Worm (Caenorhabditis elegans) whole organism, L2 larva: Measurements from ENCODE around the gene drd-5.

Experiments used
- C34F6.9 ChIP-seq: fragments of 150-350 bp; optimal IDR thresholded peaks from 2 replicates; lab custom pipeline; 2014; ENCODE audit warnings: missing biosample characterization, missing genetic modification characterization
- Y55F3AM.14 ChIP-seq: fragments of 200-800 bp; sonication (Bioruptor generic); optimal IDR thresholded peaks from 2 replicates; lab custom pipeline; 2018; ENCODE audit warnings: mild to moderate bottlenecking, missing genetic modification characterization, missing compliant biosample characterization
- ama-1 ChIP-seq: fragments of 150-350 bp; optimal IDR thresholded peaks from 2 replicates; lab custom pipeline; 2018; ENCODE audit warnings: inconsistent platforms
- blmp-1 ChIP-seq: sonication (generic microtip); optimal IDR thresholded peaks from 2 replicates; lab custom pipeline; 2017; ENCODE audit warnings: missing genetic modification characterization, mild to moderate bottlenecking, missing compliant biosample characterization, antibody characterized with exemption, moderate library complexity; ENCODE audit not compliant: insufficient read depth
- nhr-11 ChIP-seq: fragments of 150-350 bp; optimal IDR thresholded peaks from 2 replicates; lab custom pipeline; 2014; ENCODE audit warnings: missing biosample characterization, missing genetic modification characterization
- nhr-21 ChIP-seq: fragments of 150-350 bp; optimal IDR thresholded peaks from 2 replicates; lab custom pipeline; 2014; ENCODE audit warnings: missing biosample characterization, missing genetic modification characterization
- nhr-23 ChIP-seq: fragments of 150-350 bp; optimal IDR thresholded peaks from 2 replicates; lab custom pipeline; 2014; ENCODE audit warnings: missing biosample characterization, missing genetic modification reagents, missing genetic modification characterization
- nhr-25 ChIP-seq: fragments of 150-350 bp; sonication (generic microtip); optimal IDR thresholded peaks from 3 replicates; lab custom pipeline; 2014; ENCODE audit warnings: missing biosample characterization, missing genetic modification characterization
- nhr-6 ChIP-seq: fragments of 150-350 bp; optimal IDR thresholded peaks from 2 replicates; lab custom pipeline; 2014; ENCODE audit warnings: missing biosample characterization, missing genetic modification characterization
- skn-1 ChIP-seq: sonication (generic microtip); optimal IDR thresholded peaks from 2 replicates; lab custom pipeline; 2017; ENCODE audit warnings: missing biosample characterization, missing genetic modification characterization

ce11 chrX:8310747-8311146 is 35.4 kb downstream of the drd-5 start:
- TF ChIP-seq skn-1 (tag; lab: Kevin White, UChicago) (no peak), ama-1 (lab: Kevin White, UChicago) (no peak), nhr-25 (no peak), nhr-23 (tag; lab: Kevin White, UChicago) (no peak), nhr-21 (tag; lab: Kevin White, UChicago) (no peak), blmp-1 (tag; lab: Kevin White, UChicago) (no peak), nhr-11 (tag; lab: Kevin White, UChicago) (no peak), nhr-6 (tag; lab: Kevin White, UChicago) (no peak), Y55F3AM.14 (GFP tag; lab: Kevin White, UChicago) (no peak), C34F6.9 (tag; lab: Kevin White, UChicago) (no peak)
